Worm (Caenorhabditis elegans) whole organism, L4 larva: ENCODE results near the gene F40G12.4.

Experiments
- Y5F2A.4 ChIP-seq: fragments of 200-800 bp; sonication (Bioruptor generic); optimal IDR thresholded peaks from 2 replicates; lab custom pipeline; 2018; ENCODE audit warnings: mild to moderate bottlenecking, missing genetic modification characterization, missing compliant biosample characterization
- ZK546.5 ChIP-seq, 2 experiments: sonication (generic microtip); optimal IDR thresholded peaks; 2 replicates each; lab custom pipeline; 2017; ENCODE audit warnings: missing biosample characterization in 2 of 2, missing genetic modification characterization in 2 of 2
- ama-1 ChIP-seq: fragments of 150-350 bp; optimal IDR thresholded peaks from 2 replicates; lab custom pipeline; 2014; ENCODE audit warnings: inconsistent platforms, mixed read lengths
- fkh-10 ChIP-seq: fragments of 150-350 bp; optimal IDR thresholded peaks from 2 replicates; lab custom pipeline; 2014; ENCODE audit warnings: missing biosample characterization, missing genetic modification reagents, missing genetic modification characterization
- jun-1 ChIP-seq: fragments of 150-350 bp; optimal IDR thresholded peaks from 2 replicates; lab custom pipeline; 2014; ENCODE audit warnings: missing biosample characterization, missing genetic modification reagents, missing genetic modification characterization
- lin-13 ChIP-seq: fragments of 150-350 bp; optimal IDR thresholded peaks from 2 replicates; lab custom pipeline; 2014; ENCODE audit warnings: missing biosample characterization, missing genetic modification reagents, missing genetic modification characterization
- lsy-2 ChIP-seq, 2 experiments: fragments of 150-350 bp in 1 of 2; sonication (generic microtip) in 1 of 2; optimal IDR thresholded peaks; 2 replicates each; lab custom pipeline; 2014 to 2017; ENCODE audit warnings: missing biosample characterization in 2 of 2, missing genetic modification characterization in 2 of 2
- nhr-237 ChIP-seq: sonication (generic microtip); optimal IDR thresholded peaks from 2 replicates; lab custom pipeline; 2017; ENCODE audit warnings: missing biosample characterization, missing genetic modification characterization
- nhr-77 ChIP-seq: fragments of 150-350 bp; optimal IDR thresholded peaks from 2 replicates; lab custom pipeline; 2014; ENCODE audit warnings: missing biosample characterization, missing genetic modification characterization
- snpc-4 ChIP-seq: fragments of 150-350 bp; optimal IDR thresholded peaks from 2 replicates; lab custom pipeline; 2014; ENCODE audit warnings: missing biosample characterization, missing genetic modification characterization
- unc-62 ChIP-seq, 3 experiments: fragments of 150-350 bp in 1 of 3; sonication (generic microtip); optimal IDR thresholded peaks in 2 of 3; peaks in 1 of 3; 1 replicate in 1 of 3; 2 replicates in 2 of 3; lab custom pipeline; 2014 to 2017; ENCODE audit warnings: missing biosample characterization in 3 of 3, missing genetic modification characterization in 3 of 3, missing genetic modification reagents in 3 of 3, missing genotype in 1 of 3
- ztf-7 ChIP-seq: fragments of 150-350 bp; optimal IDR thresholded peaks from 2 replicates; lab custom pipeline; 2014; ENCODE audit warnings: missing biosample characterization, missing genetic modification characterization

- no peak for TF ChIP-seq nhr-77 (tag; lab: Kevin White, UChicago)
- TF ChIP-seq fkh-10 = no peak
- TF ChIP-seq nhr-237 (tag; lab: Kevin White, UChicago) = no peak
- no peak for TF ChIP-seq ama-1 (lab: Kevin White, UChicago)
- TF ChIP-seq unc-62 (GFP tag; optimal IDR thresholded peaks at IDR 0.05 in 1 of 2; lab: Kevin White, UChicago) = no peak
- no peak for TF ChIP-seq unc-62 (tag; optimal IDR thresholded peaks at IDR 0.05; lab: Kevin White, UChicago)
- TF ChIP-seq ztf-7 (tag; lab: Kevin White, UChicago) = no peak
- TF ChIP-seq ZK546.5 (tag; optimal IDR thresholded peaks at IDR 0.05; lab: Kevin White, UChicago) = no peak
- TF ChIP-seq Y5F2A.4 (GFP tag; lab: Kevin White, UChicago) = no peak
- no peak for TF ChIP-seq snpc-4 (tag; lab: Kevin White, UChicago)
- no peak for TF ChIP-seq jun-1 (tag; lab: Kevin White, UChicago)
- TF ChIP-seq lin-13 (GFP tag; lab: Kevin White, UChicago) = no peak
- TF ChIP-seq lsy-2 (tag; optimal IDR thresholded peaks at IDR 0.05; lab: Kevin White, UChicago) = no peak
These were observed 48.7 kb upstream of the F40G12.4 start for ce11 chrV:14317204-14317603.
